Worm (Caenorhabditis elegans): Measurements from ENCODE around the gene R13H7.2.

The R13H7.2 gene

DNA sequence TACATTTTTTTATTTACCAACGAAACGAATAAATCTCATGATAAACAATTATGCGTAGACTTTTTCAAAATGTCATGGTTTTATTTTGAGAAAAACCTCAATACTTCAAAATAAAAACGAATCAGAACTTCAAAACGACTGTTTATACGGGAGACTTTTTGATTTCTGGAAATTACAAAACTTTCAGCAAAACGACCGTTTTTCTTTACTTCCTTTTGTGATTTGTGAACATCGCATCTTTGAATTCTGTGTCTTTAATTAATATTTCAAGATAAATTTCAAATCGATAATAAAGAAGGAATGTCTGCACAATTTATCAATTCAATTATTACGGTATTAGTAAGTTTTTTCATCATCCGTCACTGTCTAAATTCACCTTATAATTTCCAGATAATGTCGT is 8.6 kb upstream of the R13H7.2 start, which contains the start of gene srx-20:
Gene srx-20 (plus strand): TSS at position 301 of the 400 bp plus-strand sequence.
- TF ChIP-seq flh-1 (GFP tag; optimal IDR thresholded peaks at IDR 0.05), result no peak
- no peak for TF ChIP-seq zip-8 (tag; optimal IDR thresholded peaks at IDR 0.05)
- TF ChIP-seq lsy-2 (tag; optimal IDR thresholded peaks at IDR 0.05), result no peak
- no peak for TF ChIP-seq elt-3 (tag; optimal IDR thresholded peaks at IDR 0.05)
- TF ChIP-seq mab-5 (tag; optimal IDR thresholded peaks at IDR 0.05), result no peak
- no peak for TF ChIP-seq ceh-43 (GFP tag; optimal IDR thresholded peaks at IDR 0.05)
- TF ChIP-seq pha-4 (tag; optimal IDR thresholded peaks at IDR 0.05), result no peak
- TF ChIP-seq nhr-12 (tag; optimal IDR thresholded peaks at IDR 0.05), result no peak
- no peak for TF ChIP-seq bed-3 (GFP tag; optimal IDR thresholded peaks at IDR 0.05)
- no peak for TF ChIP-seq cnd-1 (tag; optimal IDR thresholded peaks at IDR 0.05)
- no peak for TF ChIP-seq mep-1 (tag; optimal IDR thresholded peaks at IDR 0.05)
- TF ChIP-seq ceh-83 (GFP tag; optimal IDR thresholded peaks at IDR 0.05), result no peak
- TF ChIP-seq unc-62 (GFP tag; optimal IDR thresholded peaks at IDR 0.05), result no peak
- no peak for TF ChIP-seq drap-1 (GFP tag; optimal IDR thresholded peaks at IDR 0.05)
- TF ChIP-seq snpc-4 (tag; optimal IDR thresholded peaks at IDR 0.05), result no peak
- no peak for TF ChIP-seq tbx-8 (GFP tag; optimal IDR thresholded peaks at IDR 0.05)
- TF ChIP-seq nhr-76 (tag; optimal IDR thresholded peaks at IDR 0.05), result no peak
- TF ChIP-seq unc-120 (tag; optimal IDR thresholded peaks at IDR 0.05; ENCODE audit: poor library complexity, severe bottlenecking), result no peak
- TF ChIP-seq M03D4.4 (tag; optimal IDR thresholded peaks at IDR 0.05), result no peak

DNA sequence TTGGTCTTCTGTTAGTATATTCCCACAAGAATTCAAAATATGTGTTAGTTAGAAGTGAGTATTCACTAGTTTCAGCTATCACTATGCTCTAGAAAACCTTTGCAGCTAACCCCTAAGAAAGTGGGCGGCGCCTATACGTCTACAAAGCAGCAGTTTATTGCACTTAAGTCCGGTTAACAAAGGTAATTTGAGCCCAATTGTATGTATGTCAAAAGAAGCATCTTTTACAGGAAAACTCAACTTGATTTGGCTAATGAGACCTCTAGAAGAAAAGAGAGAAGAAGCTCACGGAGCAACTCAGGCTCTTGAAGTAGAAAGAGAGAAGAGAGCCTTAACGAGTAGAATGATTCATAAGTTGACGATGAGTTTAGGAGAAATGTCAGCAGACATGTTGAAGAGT is 6.4 kb downstream of the R13H7.2 start:
- TF ChIP-seq sptf-1 (tag; optimal IDR thresholded peaks at IDR 0.05) (no peak), bed-3 (GFP tag; optimal IDR thresholded peaks at IDR 0.05) (no peak), nhr-28 (tag; optimal IDR thresholded peaks at IDR 0.05) (no peak)

DNA sequence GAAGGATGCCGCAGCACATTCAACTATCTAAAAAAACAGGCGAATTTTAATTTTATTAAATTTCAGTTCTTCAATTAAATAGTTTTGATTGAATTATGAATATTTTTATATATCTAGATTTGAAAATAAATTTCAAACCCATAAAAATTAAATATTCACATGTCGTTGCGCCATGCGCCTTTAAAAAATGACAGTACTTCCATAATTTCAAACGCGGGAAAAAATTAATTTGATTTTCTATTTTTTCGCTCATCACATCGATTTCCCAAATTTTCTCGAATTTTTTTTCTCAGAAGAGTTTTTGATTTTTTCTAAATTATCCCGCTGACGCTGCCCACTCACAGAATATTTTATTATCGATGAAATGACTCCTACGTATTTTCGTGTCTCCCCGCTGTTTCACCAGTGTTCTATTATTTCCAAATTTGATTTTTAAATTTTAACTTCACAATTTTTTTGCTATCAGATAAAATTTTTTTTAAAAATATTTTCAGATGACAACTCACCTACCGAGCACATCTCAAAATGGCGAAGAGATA is 16.6 kb downstream of the R13H7.2 start, which contains the start of gene lip-1:
Gene lip-1 (plus strand): TSS at position 489 of the 539 bp plus-strand sequence.
- TF ChIP-seq ces-1 (GFP tag; optimal IDR thresholded peaks at IDR 0.05) (no peak), flh-1 (GFP tag; optimal IDR thresholded peaks at IDR 0.05) (no peak), nhr-76 (tag; optimal IDR thresholded peaks at IDR 0.05) (no peak), elt-1 (tag; optimal IDR thresholded peaks at IDR 0.05; ENCODE audit: borderline replicate concordance, insufficient read depth) (no peak), sem-2 (GFP tag; optimal IDR thresholded peaks at IDR 0.05) (no peak), drap-1 (GFP tag; optimal IDR thresholded peaks at IDR 0.05) (no peak), mep-1 (tag; optimal IDR thresholded peaks at IDR 0.05) (no peak), ceh-43 (GFP tag; optimal IDR thresholded peaks at IDR 0.05) (no peak), zip-8 (tag; optimal IDR thresholded peaks at IDR 0.05) (no peak), ham-2 (GFP tag; optimal IDR thresholded peaks at IDR 0.05) (no peak), ceh-83 (GFP tag; optimal IDR thresholded peaks at IDR 0.05) (no peak), snpc-4 (tag; optimal IDR thresholded peaks at IDR 0.05) (no peak), blmp-1 (tag; optimal IDR thresholded peaks at IDR 0.05) (no peak), ztf-11 (tag; optimal IDR thresholded peaks at IDR 0.05) (no peak), M03D4.4 (tag; optimal IDR thresholded peaks at IDR 0.05) (no peak), mls-2 (tag; optimal IDR thresholded peaks at IDR 0.05) (no peak), bed-3 (GFP tag; optimal IDR thresholded peaks at IDR 0.05) (no peak), lin-32 (GFP tag; optimal IDR thresholded peaks at IDR 0.05) (no peak)

DNA sequence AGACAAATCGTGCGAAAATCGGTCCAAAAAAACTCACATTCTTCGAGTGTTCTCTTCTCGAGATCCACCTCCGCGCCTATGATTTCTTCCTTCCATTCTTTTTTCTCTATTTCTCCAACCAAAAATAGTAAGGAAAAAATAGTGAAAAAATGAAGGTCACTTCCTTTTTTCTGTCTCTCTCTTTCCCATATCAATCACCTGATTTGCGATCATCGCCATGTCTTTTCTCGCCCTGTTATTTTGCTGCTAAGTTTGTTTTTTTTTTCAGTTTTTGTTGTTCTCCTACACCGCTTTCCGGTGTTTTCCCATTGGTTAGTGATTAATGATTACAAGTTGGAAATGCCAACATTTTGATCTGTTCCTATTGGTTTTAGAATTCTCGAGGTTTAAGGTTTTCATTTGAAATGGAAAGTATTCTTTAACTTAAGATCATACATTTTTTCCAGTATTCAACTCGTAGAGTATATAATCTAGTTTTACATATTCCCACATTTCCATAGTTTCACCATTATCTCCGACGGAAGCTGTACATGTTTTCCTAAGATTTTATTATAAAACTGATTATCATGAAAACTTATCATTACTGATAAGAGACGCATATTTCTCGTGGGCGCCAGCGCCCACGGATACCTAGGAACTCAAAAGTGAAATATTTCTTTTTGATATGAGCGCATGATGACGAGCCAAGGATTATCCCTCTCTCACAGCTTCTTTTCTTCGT is 17.4 kb downstream of the R13H7.2 start:
- TF ChIP-seq ces-1 (GFP tag; optimal IDR thresholded peaks at IDR 0.05), result no peak
- no peak for TF ChIP-seq drap-1 (GFP tag; optimal IDR thresholded peaks at IDR 0.05)
- no peak for TF ChIP-seq flh-1 (GFP tag; optimal IDR thresholded peaks at IDR 0.05)
- no peak for TF ChIP-seq ham-2 (GFP tag; optimal IDR thresholded peaks at IDR 0.05)
- TF ChIP-seq zip-8 (tag; optimal IDR thresholded peaks at IDR 0.05), result no peak
- no peak for TF ChIP-seq ztf-11 (tag; optimal IDR thresholded peaks at IDR 0.05)
- no peak for TF ChIP-seq hlh-1 (tag; optimal IDR thresholded peaks at IDR 0.05)
- no peak for TF ChIP-seq unc-62 (GFP tag; optimal IDR thresholded peaks at IDR 0.05)
- TF ChIP-seq mep-1 (tag; optimal IDR thresholded peaks at IDR 0.05), result no peak
- no peak for TF ChIP-seq elt-1 (tag; optimal IDR thresholded peaks at IDR 0.05; ENCODE audit: borderline replicate concordance, insufficient read depth)
- no peak for TF ChIP-seq unc-39 (tag; optimal IDR thresholded peaks at IDR 0.05)
- no peak for TF ChIP-seq ceh-83 (GFP tag; optimal IDR thresholded peaks at IDR 0.05)
- no peak for TF ChIP-seq mab-5 (tag; optimal IDR thresholded peaks at IDR 0.05)
